Fruit fly (Drosophila melanogaster) whole organism, embryonic: ENCODE data around the gene prtp.

Experiments used
- BEAF-32 ChIP-seq: fragments of 200-800 bp; sonication (Bioruptor generic); optimal IDR thresholded peaks from 3 replicates; lab custom pipeline; 2017; ENCODE audit warnings: missing biosample characterization, missing genetic modification characterization, mild to moderate bottlenecking, moderate library complexity, missing genetic modification reagents
- Bteb2 ChIP-seq: fragments of 200-800 bp; sonication (Bioruptor generic); optimal IDR thresholded peaks from 2 replicates; lab custom pipeline; 2016; ENCODE audit warnings: missing biosample characterization, missing genetic modification characterization
- CG10979 ChIP-seq: fragments of 200-800 bp; sonication (Bioruptor generic); optimal IDR thresholded peaks from 2 replicates; lab custom pipeline; 2018; ENCODE audit warnings: missing biosample characterization, mild to moderate bottlenecking, missing genetic modification characterization, moderate library complexity
- CG12659 ChIP-seq: fragments of 200-800 bp; sonication (Bioruptor generic); optimal IDR thresholded peaks from 3 replicates; lab custom pipeline; 2017; ENCODE audit warnings: mild to moderate bottlenecking, missing biosample characterization, missing genetic modification reagents, missing genetic modification characterization
- CG13296 ChIP-seq: fragments of 200-800 bp; sonication (Bioruptor generic); optimal IDR thresholded peaks from 3 replicates; lab custom pipeline; 2018; ENCODE audit warnings: missing biosample characterization, mild to moderate bottlenecking, missing genetic modification characterization
- CG1647 ChIP-seq: fragments of 200-800 bp; sonication (Bioruptor generic); optimal IDR thresholded peaks from 3 replicates; lab custom pipeline; 2016; ENCODE audit warnings: missing biosample characterization, missing genetic modification characterization
- CG17829 ChIP-seq: fragments of 200-800 bp; optimal IDR thresholded peaks from 2 replicates; lab custom pipeline; 2019; ENCODE audit warnings: missing biosample characterization, mild to moderate bottlenecking, missing genetic modification characterization, moderate library complexity
- CG1832 ChIP-seq: fragments of 200-800 bp; sonication (Bioruptor generic); optimal IDR thresholded peaks from 2 replicates; lab custom pipeline; 2017; ENCODE audit warnings: missing biosample characterization, mild to moderate bottlenecking, missing genetic modification characterization, inconsistent platforms
- CG18619 ChIP-seq: fragments of 200-800 bp; sonication (Bioruptor generic); optimal IDR thresholded peaks from 3 replicates; lab custom pipeline; 2017; ENCODE audit warnings: missing biosample characterization, mild to moderate bottlenecking, missing genetic modification characterization
- CG2129 ChIP-seq: fragments of 200-800 bp; sonication (Bioruptor generic); IDR thresholded peaks from 2 replicates; pipeline ENCODE4 v1.3.6; 2022; ENCODE audit warnings: missing biosample characterization, missing genetic modification characterization; ENCODE audit not compliant: partially characterized antibody
- CG2875 ChIP-seq: fragments of 200-800 bp; sonication (Bioruptor generic); optimal IDR thresholded peaks from 2 replicates; lab custom pipeline; 2017; ENCODE audit warnings: missing biosample characterization, mild to moderate bottlenecking, missing genetic modification characterization, missing genetic modification reagents
- CG2889 ChIP-seq: fragments of 200-800 bp; sonication (Bioruptor generic); IDR thresholded peaks from 3 replicates; pipeline ENCODE4 v1.3.6; 2022; ENCODE audit warnings: missing biosample characterization, missing genetic modification characterization
- CG30020 ChIP-seq: fragments of 200-800 bp; optimal IDR thresholded peaks from 2 replicates; lab custom pipeline; 2019; ENCODE audit warnings: missing biosample characterization, mild to moderate bottlenecking, missing genetic modification characterization, moderate library complexity
- CG32767 ChIP-seq: fragments of 200-800 bp; sonication (Bioruptor generic); IDR thresholded peaks from 2 replicates; pipeline ENCODE4 v1.3.6; 2022; ENCODE audit warnings: missing biosample characterization, missing genetic modification characterization
- CG3847 ChIP-seq: fragments of 200-800 bp; sonication (Bioruptor generic); IDR thresholded peaks from 2 replicates; pipeline ENCODE4 v1.3.6; 2022; ENCODE audit warnings: missing biosample characterization, missing genetic modification characterization
- CG5245 ChIP-seq: fragments of 200-800 bp; sonication (Bioruptor generic); optimal IDR thresholded peaks from 3 replicates; lab custom pipeline; 2016; ENCODE audit warnings: missing biosample characterization, missing genetic modification characterization
- CG8290 ChIP-seq, 3 experiments: fragments of 200-800 bp; sonication (Bioruptor generic); optimal IDR thresholded peaks; 2 replicates each; lab custom pipeline; 2016 to 2019; ENCODE audit warnings: missing biosample characterization in 3 of 3, missing genetic modification characterization in 3 of 3, mild to moderate bottlenecking in 2 of 3, moderate library complexity in 1 of 3
- CG8388 ChIP-seq: fragments of 200-800 bp; sonication (Bioruptor generic); optimal IDR thresholded peaks from 2 replicates; lab custom pipeline; 2019; ENCODE audit warnings: missing biosample characterization, mild to moderate bottlenecking, missing genetic modification characterization, moderate library complexity
- CG9876 ChIP-seq: fragments of 200-800 bp; sonication (Bioruptor generic); optimal IDR thresholded peaks from 2 replicates; lab custom pipeline; 2016; ENCODE audit warnings: missing biosample characterization, missing genetic modification characterization
- CTCF ChIP-seq: fragments of 200-800 bp; sonication (Bioruptor generic); optimal IDR thresholded peaks from 2 replicates; lab custom pipeline; 2017; ENCODE audit warnings: missing biosample characterization, mild to moderate bottlenecking, missing genetic modification characterization, moderate library complexity
- D19B ChIP-seq: fragments of 200-800 bp; sonication (Bioruptor generic); optimal IDR thresholded peaks from 2 replicates; lab custom pipeline; 2017; ENCODE audit warnings: missing biosample characterization, mild to moderate bottlenecking, missing genetic modification characterization
- Dbx ChIP-seq: fragments of 200-800 bp; sonication (Bioruptor generic); IDR thresholded peaks from 3 replicates; pipeline ENCODE4 v1.3.6; 2022; ENCODE audit warnings: missing biosample characterization, missing genetic modification characterization
- Elba2 ChIP-seq: fragments of 200-800 bp; sonication (Bioruptor generic); optimal IDR thresholded peaks from 3 replicates; lab custom pipeline; 2016; ENCODE audit warnings: missing biosample characterization, missing genetic modification characterization
- Ets65A ChIP-seq: fragments of 200-800 bp; sonication (Bioruptor generic); peaks from one replicate; lab custom pipeline; 2016; ENCODE audit warnings: missing biosample characterization, missing genetic modification characterization
- Fer3 ChIP-seq: fragments of 200-800 bp; sonication (Bioruptor generic); optimal IDR thresholded peaks from 2 replicates; lab custom pipeline; 2018; ENCODE audit warnings: missing biosample characterization, mild to moderate bottlenecking, missing genetic modification characterization, moderate library complexity
- H15 ChIP-seq: fragments of 200-800 bp; sonication (Bioruptor generic); IDR thresholded peaks from 3 replicates; pipeline ENCODE4 v1.3.6; 2022; ENCODE audit warnings: missing biosample characterization, missing genetic modification characterization
- HLH4C ChIP-seq: fragments of 200-800 bp; sonication (Bioruptor generic); IDR thresholded peaks from 3 replicates; pipeline ENCODE4 v1.3.6; 2022; ENCODE audit warnings: missing biosample characterization, missing genetic modification characterization; ENCODE audit not compliant: partially characterized antibody
- HLHmδ ChIP-seq: fragments of 200-800 bp; sonication (Bioruptor generic); optimal IDR thresholded peaks from 2 replicates; lab custom pipeline; 2018; ENCODE audit warnings: missing biosample characterization, mild to moderate bottlenecking, missing genetic modification characterization, moderate library complexity
- Mes4 ChIP-seq: fragments of 200-800 bp; sonication (Bioruptor generic); optimal IDR thresholded peaks from 2 replicates; lab custom pipeline; 2016; ENCODE audit warnings: missing biosample characterization, missing genetic modification characterization
- Optix ChIP-seq: fragments of 200-800 bp; sonication (Bioruptor generic); IDR thresholded peaks from 3 replicates; pipeline ENCODE4 v1.3.6; 2022; ENCODE audit warnings: missing biosample characterization, missing genetic modification characterization
- Six4 ChIP-seq: fragments of 200-800 bp; sonication (Bioruptor generic); optimal IDR thresholded peaks from 2 replicates; lab custom pipeline; 2016; ENCODE audit warnings: missing biosample characterization, missing genetic modification characterization
- Sry-δ ChIP-seq: fragments of 200-800 bp; sonication (Bioruptor generic); optimal IDR thresholded peaks from 2 replicates; lab custom pipeline; 2016; ENCODE audit warnings: missing biosample characterization, missing genetic modification characterization
- Usf ChIP-seq: fragments of 200-800 bp; sonication (Bioruptor generic); optimal IDR thresholded peaks from 2 replicates; lab custom pipeline; 2017; ENCODE audit warnings: missing genotype, missing biosample characterization, missing genetic modification characterization
- cato ChIP-seq: fragments of 200-800 bp; sonication (Bioruptor generic); optimal IDR thresholded peaks from 2 replicates; lab custom pipeline; 2016; ENCODE audit warnings: missing biosample characterization, missing genetic modification characterization, borderline replicate concordance
- caup ChIP-seq: fragments of 200-800 bp; sonication (Bioruptor generic); optimal IDR thresholded peaks from 3 replicates; lab custom pipeline; 2017; ENCODE audit warnings: missing biosample characterization, mild to moderate bottlenecking, missing genetic modification characterization, moderate library complexity; ENCODE audit not compliant: severe bottlenecking
- ci ChIP-seq: fragments of 200-800 bp; sonication (Bioruptor generic); IDR thresholded peaks from 3 replicates; pipeline ENCODE4 v1.3.6; 2022; ENCODE audit warnings: missing biosample characterization, missing genetic modification characterization
- gcm ChIP-seq: fragments of 200-800 bp; sonication (Bioruptor generic); optimal IDR thresholded peaks from 2 replicates; lab custom pipeline; 2019; ENCODE audit warnings: missing biosample characterization, mild to moderate bottlenecking, missing genetic modification characterization, moderate library complexity
- gsb-n ChIP-seq: fragments of 200-800 bp; sonication (Bioruptor generic); optimal IDR thresholded peaks from 3 replicates; lab custom pipeline; 2018; ENCODE audit warnings: missing biosample characterization, mild to moderate bottlenecking, missing genetic modification characterization
- h ChIP-seq: fragments of >200 bp; optimal IDR thresholded peaks from 2 replicates; lab custom pipeline; 2017
- nmo ChIP-seq: fragments of 200-800 bp; sonication (Bioruptor generic); optimal IDR thresholded peaks from 2 replicates; lab custom pipeline; 2018; ENCODE audit warnings: missing biosample characterization, mild to moderate bottlenecking, missing genetic modification characterization, moderate library complexity
- nom ChIP-seq: fragments of 200-800 bp; sonication (Bioruptor generic); optimal IDR thresholded peaks from 2 replicates; lab custom pipeline; 2017; ENCODE audit warnings: missing biosample characterization, missing genetic modification characterization, mild to moderate bottlenecking, moderate library complexity, missing genetic modification reagents
- peb ChIP-seq: fragments of 200-800 bp; sonication (Bioruptor generic); IDR thresholded peaks from 2 replicates; pipeline ENCODE4 v1.3.6; 2022; ENCODE audit warnings: missing biosample characterization, missing genetic modification characterization
- ro ChIP-seq: fragments of 200-800 bp; sonication (Bioruptor generic); IDR thresholded peaks from 2 replicates; pipeline ENCODE4 v1.3.6; 2022; ENCODE audit warnings: missing biosample characterization, missing genetic modification characterization
- scrt ChIP-seq: fragments of 200-800 bp; sonication (Bioruptor generic); optimal IDR thresholded peaks from 2 replicates; lab custom pipeline; 2018; ENCODE audit warnings: missing biosample characterization, mild to moderate bottlenecking, missing genetic modification characterization, moderate library complexity
- slp2 ChIP-seq: fragments of 200-800 bp; sonication (Bioruptor generic); optimal IDR thresholded peaks from 2 replicates; lab custom pipeline; 2016; ENCODE audit warnings: missing biosample characterization, missing genetic modification characterization
- usp ChIP-seq: fragments of >200 bp; optimal IDR thresholded peaks from 2 replicates; lab custom pipeline; 2017; ENCODE audit warnings: missing biosample characterization, missing genetic modification characterization
- wor ChIP-seq: fragments of 200-800 bp; sonication (Bioruptor generic); IDR thresholded peaks from 2 replicates; pipeline ENCODE4 v1.3.6; 2022; ENCODE audit warnings: missing biosample characterization, missing genetic modification characterization
- zen2 ChIP-seq: fragments of 200-800 bp; sonication (Bioruptor generic); IDR thresholded peaks from 3 replicates; pipeline ENCODE4 v1.3.6; 2022; ENCODE audit warnings: missing biosample characterization, missing genetic modification characterization; ENCODE audit not compliant: partially characterized antibody

Gene prtp

DNA sequence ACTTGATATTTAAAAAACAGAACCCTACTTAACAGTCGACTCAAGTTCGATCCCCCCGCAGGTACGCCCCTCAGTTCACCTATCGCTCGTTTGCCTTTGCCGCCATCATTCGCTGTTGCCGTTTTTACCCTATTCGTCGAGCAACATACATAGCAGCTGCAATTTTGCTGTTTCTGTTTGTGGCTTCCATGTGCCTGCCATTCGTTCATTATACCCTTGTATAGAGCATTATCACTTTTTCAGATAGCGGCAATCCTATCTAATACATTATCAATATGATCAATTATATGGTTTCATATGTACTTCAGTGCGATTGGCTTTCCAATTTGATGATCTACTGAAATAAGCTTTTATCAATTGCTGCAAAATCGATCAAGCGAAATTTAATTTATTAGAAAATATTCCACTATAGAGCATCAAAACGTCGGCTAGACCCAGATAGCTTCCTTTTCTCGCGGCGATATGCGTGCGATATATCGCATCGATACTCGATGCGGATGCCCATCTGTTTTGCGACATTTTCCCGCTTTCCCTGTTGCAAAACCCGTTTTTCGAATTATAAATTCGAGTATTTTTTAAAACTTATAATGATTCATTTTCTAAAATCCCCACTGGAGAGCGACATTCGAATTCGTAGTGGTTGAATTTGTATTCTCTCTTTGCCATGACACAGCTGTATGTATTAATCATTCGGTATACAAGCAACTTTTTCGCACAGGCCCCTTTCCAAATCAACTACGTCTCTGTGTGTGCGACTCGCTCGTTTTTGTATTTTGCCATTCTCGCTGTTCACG is 422 bp upstream of the prtp start (continued):
- TF ChIP-seq CG17829 (tag; lab: Kevin White, UChicago) = peak; percentile 90
- no peak; the same call in 2 of the 3 replicates for TF ChIP-seq HLH4C
- peak; percentile 94 for TF ChIP-seq nmo (GFP tag; lab: Kevin White, UChicago)
- peak; percentile 78 for TF ChIP-seq scrt (GFP tag; lab: Kevin White, UChicago)
- peak; percentile 78 for TF ChIP-seq ro (GFP tag; lab: Robert Waterston, UW)
- peak; percentile 63 for TF ChIP-seq CG30020 (tag; lab: Kevin White, UChicago)
- peak; percentile 75 for TF ChIP-seq BEAF-32
- no peak for TF ChIP-seq CTCF
- peak; percentile 56 for TF ChIP-seq Mes4 (GFP tag; lab: Kevin White, UChicago)
- TF ChIP-seq Fer3 (tag; lab: Kevin White, UChicago) = peak; percentile 84
- TF ChIP-seq zen2 (GFP tag; lab: Robert Waterston, UW) = peak; percentile 63; the same call in 1 of the 3 replicates
- TF ChIP-seq CG13296 (GFP tag; lab: Kevin White, UChicago) = peak; percentile 86
- TF ChIP-seq CG1832 (GFP tag; lab: Kevin White, UChicago) = no peak
- no peak for TF ChIP-seq Elba2 (GFP tag; lab: Kevin White, UChicago)
- peak; percentile 85 for TF ChIP-seq slp2 (GFP tag; lab: Kevin White, UChicago)
- TF ChIP-seq gsb-n (tag; lab: Kevin White, UChicago) = peak; percentile 84
- peak; percentile 85 for TF ChIP-seq nom (GFP tag; lab: Kevin White, UChicago)
- TF ChIP-seq Ets65A (GFP tag; lab: Kevin White, UChicago) = peak; percentile 99
- TF ChIP-seq peb = peak; percentile 49; the same call in 1 of the 2 replicates
- TF ChIP-seq CG32767 (GFP tag; lab: Robert Waterston, UW) = peak; percentile 90
- TF ChIP-seq CG9876 (GFP tag; lab: Kevin White, UChicago) = peak; percentile 71
- peak; percentile 90 for TF ChIP-seq CG10979
- TF ChIP-seq Six4 (GFP tag; lab: Kevin White, UChicago) = peak; percentile 83
- TF ChIP-seq CG2889 = peak; percentile 82; the same call in 2 of the 3 replicates
- no peak for TF ChIP-seq h (lab: Kevin White, UChicago)
- TF ChIP-seq Optix = peak; percentile 58; the same call in 2 of the 3 replicates
- TF ChIP-seq H15 = peak; percentile 37; the same call in 2 of the 3 replicates
- peak; percentile 89 for TF ChIP-seq CG18619 (GFP tag; lab: Kevin White, UChicago)
- peak; percentile 63 for TF ChIP-seq CG8290 (GFP tag; optimal IDR thresholded peaks at IDR 0.05; lab: Kevin White, UChicago)
- TF ChIP-seq CG8290 (tag; optimal IDR thresholded peaks at IDR 0.05; lab: Kevin White, UChicago) = peak in 1 of 2 experiments; percentile 62
- TF ChIP-seq Usf = peak; percentile 83
- TF ChIP-seq CG1647 (GFP tag; lab: Kevin White, UChicago) = peak; percentile 78
- TF ChIP-seq CG5245 (GFP tag; lab: Kevin White, UChicago) = peak; percentile 60
- peak; percentile 74 for TF ChIP-seq cato (GFP tag; lab: Kevin White, UChicago)
- no peak for TF ChIP-seq usp (GFP tag; lab: Kevin White, UChicago)
- peak; percentile 70 for TF ChIP-seq wor (GFP tag; lab: Robert Waterston, UW)
- TF ChIP-seq D19B (GFP tag; lab: Kevin White, UChicago) = peak; percentile 79
- peak; percentile 82 for TF ChIP-seq CG8388 (GFP tag; lab: Kevin White, UChicago)
- peak; percentile 84; the same call in 2 of the 3 replicates for TF ChIP-seq Dbx (GFP tag; lab: Robert Waterston, UW)
- TF ChIP-seq CG3847 (GFP tag; lab: Robert Waterston, UW) = peak; percentile 80
- peak; percentile 86 for TF ChIP-seq gcm (GFP tag; lab: Kevin White, UChicago)
- peak; percentile 86 for TF ChIP-seq caup
- peak; percentile 69 for TF ChIP-seq CG2129
- peak; percentile 41 for TF ChIP-seq Sry-δ
- TF ChIP-seq HLHmδ (GFP tag; lab: Kevin White, UChicago) = no peak
- peak; percentile 87 for TF ChIP-seq Bteb2 (GFP tag; lab: Kevin White, UChicago)
- TF ChIP-seq CG12659 (GFP tag; lab: Kevin White, UChicago) = peak; percentile 87
- peak; percentile 77 for TF ChIP-seq CG2875 (GFP tag; lab: Kevin White, UChicago)
- TF ChIP-seq ci (GFP tag; lab: Robert Waterston, UW) = peak; percentile 42; the same call in 1 of the 3 replicates
